Fruit fly (Drosophila melanogaster) S2 (cell line): ENCODE data around the gene kay.

ENCODE experiments used
- CG8478 ChIP-seq: fragments of >200 bp; optimal IDR thresholded peaks from 2 replicates; lab custom pipeline; 2018
- CTCF ChIP-seq, 2 experiments: fragments of >200 bp; optimal IDR thresholded peaks; 2 replicates each; lab custom pipeline; 2018

dm6 chr3R:29837771-29838170 lies 72.0 kb downstream of the kay start:
- TF ChIP-seq CG8478 (lab: Kevin White, UChicago) (no peak), CTCF (optimal IDR thresholded peaks at IDR 0.05; lab: Kevin White, UChicago) (no peak)
